Worm (Caenorhabditis elegans) whole organism, L4 larva: ENCODE results near the gene W08F4.1.

ENCODE experiments used
- F37D6.2 ChIP-seq: sonication (generic microtip); optimal IDR thresholded peaks from 2 replicates; lab custom pipeline; 2016; ENCODE audit warnings: mild to moderate bottlenecking, missing genetic modification characterization, missing compliant biosample characterization
- T20F7.1 ChIP-seq: fragments of 200-800 bp; sonication (Bioruptor generic); optimal IDR thresholded peaks from 2 replicates; lab custom pipeline; 2018; ENCODE audit warnings: mild to moderate bottlenecking, missing genetic modification characterization, missing compliant biosample characterization
- Y48G9A.11 ChIP-seq: fragments of 200-800 bp; sonication (Bioruptor generic); IDR thresholded peaks from 2 replicates; pipeline ENCODE4 v1.3.6; 2022; ENCODE audit warnings: missing genetic modification reagents, missing genetic modification characterization, missing compliant biosample characterization
- Y5F2A.4 ChIP-seq: fragments of 200-800 bp; sonication (Bioruptor generic); optimal IDR thresholded peaks from 2 replicates; lab custom pipeline; 2018; ENCODE audit warnings: mild to moderate bottlenecking, missing genetic modification characterization, missing compliant biosample characterization
- ZK337.2 ChIP-seq: fragments of 200-800 bp; sonication (Bioruptor generic); IDR thresholded peaks from 2 replicates; pipeline ENCODE4 v1.3.6; 2022; ENCODE audit warnings: missing genetic modification reagents, missing genetic modification characterization, missing compliant biosample characterization
- aha-1 ChIP-seq: fragments of 150-350 bp; peaks from one replicate; lab custom pipeline; 2014; ENCODE audit warnings: missing biosample characterization, missing genetic modification characterization
- aly-2 ChIP-seq: sonication (generic microtip); optimal IDR thresholded peaks from 2 replicates; lab custom pipeline; 2018; ENCODE audit warnings: missing biosample characterization, missing genetic modification characterization
- ceh-20 ChIP-seq: fragments of 200-800 bp; sonication (Bioruptor generic); IDR thresholded peaks from 2 replicates; pipeline ENCODE4 v1.3.6; 2022; ENCODE audit warnings: missing genetic modification reagents, missing genetic modification characterization, missing compliant biosample characterization
- ceh-28 ChIP-seq: fragments of 150-350 bp; optimal IDR thresholded peaks from 2 replicates; lab custom pipeline; 2014; ENCODE audit warnings: missing biosample characterization, missing genetic modification reagents, missing genetic modification characterization
- ceh-32 ChIP-seq: sonication (generic microtip); optimal IDR thresholded peaks from 2 replicates; lab custom pipeline; 2016; ENCODE audit warnings: mild to moderate bottlenecking, missing genetic modification characterization, missing compliant biosample characterization; ENCODE audit not compliant: poor library complexity
- daf-12 ChIP-seq: fragments of 150-350 bp; optimal IDR thresholded peaks from 2 replicates; lab custom pipeline; 2014; ENCODE audit warnings: missing biosample characterization, missing genetic modification reagents, missing genetic modification characterization
- daf-16 ChIP-seq, 3 experiments: sonication (generic microtip); optimal IDR thresholded peaks; 2 replicates each; lab custom pipeline; 2016 to 2017; ENCODE audit warnings: missing genetic modification characterization in 3 of 3, missing genetic modification reagents in 3 of 3, mild to moderate bottlenecking in 2 of 3, missing compliant biosample characterization in 2 of 3, missing biosample characterization in 1 of 3, moderate library complexity in 1 of 3
- daf-19 ChIP-seq: fragments of 200-800 bp; sonication (Bioruptor generic); conservative IDR thresholded peaks from 2 replicates; pipeline ENCODE4 v1.3.6; 2022; ENCODE audit warnings: missing genetic modification characterization, missing compliant biosample characterization
- daf-8 ChIP-seq: fragments of 200-800 bp; sonication (Bioruptor generic); IDR thresholded peaks from 2 replicates; pipeline ENCODE4 v1.3.6; 2022; ENCODE audit warnings: missing genetic modification characterization, missing compliant biosample characterization
- dmd-6 ChIP-seq: fragments of 200-800 bp; sonication (Bioruptor generic); IDR thresholded peaks from 2 replicates; pipeline ENCODE4 v1.3.6; 2022; ENCODE audit warnings: missing genetic modification reagents, missing genetic modification characterization, missing compliant biosample characterization
- dpl-1 ChIP-seq: fragments of 150-350 bp; optimal IDR thresholded peaks from 2 replicates; lab custom pipeline; 2014; ENCODE audit warnings: missing biosample characterization, missing genetic modification reagents, missing genetic modification characterization
- dve-1 ChIP-seq: sonication (generic microtip); optimal IDR thresholded peaks from 2 replicates; lab custom pipeline; 2017; ENCODE audit warnings: antibody characterized with exemption, mild to moderate bottlenecking, missing genetic modification characterization, missing compliant biosample characterization; ENCODE audit not compliant: insufficient read depth
- egl-43 ChIP-seq: fragments of 200-800 bp; sonication (Bioruptor generic); IDR thresholded peaks from 2 replicates; pipeline ENCODE4 v1.3.6; 2022; ENCODE audit warnings: missing genetic modification reagents, missing genetic modification characterization, missing compliant biosample characterization
- gei-8 ChIP-seq: fragments of 200-800 bp; sonication (Bioruptor generic); optimal IDR thresholded peaks from 2 replicates; lab custom pipeline; 2018; ENCODE audit warnings: mild to moderate bottlenecking, missing genetic modification characterization, missing compliant biosample characterization
- hlh-11 ChIP-seq: fragments of 200-800 bp; sonication (Bioruptor generic); optimal IDR thresholded peaks from 2 replicates; lab custom pipeline; 2018; ENCODE audit warnings: mild to moderate bottlenecking, missing genetic modification characterization, missing compliant biosample characterization
- hlh-30 ChIP-seq: sonication (generic microtip); optimal IDR thresholded peaks from 2 replicates; lab custom pipeline; 2017; ENCODE audit warnings: antibody characterized with exemption, mild to moderate bottlenecking, missing genetic modification characterization, missing compliant biosample characterization; ENCODE audit not compliant: insufficient read depth
- hmg-1.1 ChIP-seq: fragments of 200-800 bp; sonication (Bioruptor generic); IDR thresholded peaks from 2 replicates; pipeline ENCODE4 v1.3.6; 2022; ENCODE audit warnings: missing genetic modification reagents, missing genetic modification characterization, missing compliant biosample characterization
- madf-9 ChIP-seq: fragments of 200-800 bp; sonication (Bioruptor generic); conservative IDR thresholded peaks from 2 replicates; pipeline ENCODE4 v1.3.6; 2022; ENCODE audit warnings: missing genetic modification reagents, missing genetic modification characterization, missing compliant biosample characterization
- mdl-1 ChIP-seq, 2 experiments: fragments of 150-350 bp in 1 of 2; sonication (generic microtip) in 1 of 2; optimal IDR thresholded peaks; 2 replicates each; lab custom pipeline; 2014 to 2017; ENCODE audit warnings: missing biosample characterization in 2 of 2, missing genetic modification characterization in 2 of 2
- mep-1 ChIP-seq: fragments of 150-350 bp; sonication (generic microtip); optimal IDR thresholded peaks from 3 replicates; lab custom pipeline; 2014; ENCODE audit warnings: missing biosample characterization, missing genetic modification characterization
- mes-2 ChIP-seq: sonication (generic microtip); optimal IDR thresholded peaks from 2 replicates; lab custom pipeline; 2016; ENCODE audit warnings: missing genotype, mild to moderate bottlenecking, missing genetic modification characterization, missing compliant biosample characterization; ENCODE audit not compliant: poor library complexity, severe bottlenecking
- mxl-3 ChIP-seq: fragments of 200-800 bp; sonication (Bioruptor generic); optimal IDR thresholded peaks from 2 replicates; lab custom pipeline; 2018; ENCODE audit warnings: mild to moderate bottlenecking, missing genetic modification characterization, missing compliant biosample characterization
- nhr-28 ChIP-seq: fragments of 150-350 bp; optimal IDR thresholded peaks from 2 replicates; lab custom pipeline; 2014; ENCODE audit warnings: missing biosample characterization, missing genetic modification characterization
- nhr-48 ChIP-seq: sonication (generic microtip); optimal IDR thresholded peaks from 2 replicates; lab custom pipeline; 2016; ENCODE audit warnings: mild to moderate bottlenecking, missing genetic modification characterization, missing compliant biosample characterization
- pha-4 ChIP-seq, 2 experiments: fragments of 150-350 bp in 1 of 2; fragments of 200-800 bp in 1 of 2; sonication (Bioruptor generic) in 1 of 2; IDR thresholded peaks in 1 of 2; optimal IDR thresholded peaks in 1 of 2; 2 replicates each; pipeline versions ENCODE4 v1.3.6 to Lab custom; 2014 to 2022; ENCODE audit warnings: missing genetic modification characterization in 2 of 2, missing genetic modification reagents in 2 of 2, missing biosample characterization in 1 of 2, missing compliant biosample characterization in 1 of 2
- rbr-2 ChIP-seq: sonication (generic microtip); optimal IDR thresholded peaks from 2 replicates; lab custom pipeline; 2016; ENCODE audit warnings: missing genotype, missing genetic modification characterization, missing compliant biosample characterization
- saeg-2 ChIP-seq: fragments of 200-800 bp; sonication (Bioruptor generic); IDR thresholded peaks from 2 replicates; pipeline ENCODE4 v1.3.6; 2022; ENCODE audit warnings: missing genetic modification reagents, missing genetic modification characterization, missing compliant biosample characterization
- set-16 ChIP-seq: fragments of 200-800 bp; sonication (Bioruptor generic); IDR thresholded peaks from 2 replicates; pipeline ENCODE4 v1.3.6; 2022; ENCODE audit warnings: missing genetic modification reagents, missing genetic modification characterization, missing compliant biosample characterization
- unc-62 ChIP-seq, 3 experiments: fragments of 150-350 bp in 1 of 3; sonication (generic microtip); optimal IDR thresholded peaks in 2 of 3; peaks in 1 of 3; 1 replicate in 1 of 3; 2 replicates in 2 of 3; lab custom pipeline; 2014 to 2017; ENCODE audit warnings: missing biosample characterization in 3 of 3, missing genetic modification characterization in 3 of 3, missing genetic modification reagents in 3 of 3, missing genotype in 1 of 3
- zfp-2 ChIP-seq: sonication (generic microtip); optimal IDR thresholded peaks from 2 replicates; lab custom pipeline; 2016; ENCODE audit warnings: mild to moderate bottlenecking, missing genetic modification characterization, missing compliant biosample characterization
- zfp-3 ChIP-seq: fragments of 200-800 bp; sonication (Bioruptor generic); conservative IDR thresholded peaks from 2 replicates; pipeline ENCODE4 v1.3.6; 2022; ENCODE audit warnings: missing genetic modification reagents, missing genetic modification characterization, missing compliant biosample characterization

Gene W08F4.1

ce11 chrII:622478-622877 is 29.2 kb downstream of the W08F4.1 start:
- TF ChIP-seq zfp-2 (no peak), mes-2 (tag; lab: Kevin White, UChicago) (peak; percentile 46), dmd-6 (GFP tag; lab: Robert Waterston, UW) (peak; percentile 47; the same call in 1 of the 2 replicates), daf-16 (GFP tag; optimal IDR thresholded peaks at IDR 0.05; lab: Kevin White, UChicago) (no peak), daf-16 (tag; optimal IDR thresholded peaks at IDR 0.05; lab: Kevin White, UChicago) (peak; percentile 39), Y5F2A.4 (GFP tag; lab: Kevin White, UChicago) (no peak), zfp-3 (GFP tag; lab: Robert Waterston, UW) (no peak), madf-9 (GFP tag; lab: Robert Waterston, UW) (no peak), ceh-20 (GFP tag; lab: Robert Waterston, UW) (no peak), mep-1 (tag; lab: Kevin White, UChicago) (peak; percentile 1), F37D6.2 (tag; lab: Kevin White, UChicago) (no peak), daf-19 (GFP tag; lab: Robert Waterston, UW) (no peak), nhr-28 (peak; percentile 27), gei-8 (GFP tag; lab: Kevin White, UChicago) (no peak), unc-62 (GFP tag; optimal IDR thresholded peaks at IDR 0.05 in 1 of 2; lab: Kevin White, UChicago) (peak in 1 of 2 experiments; percentile 54), unc-62 (tag; optimal IDR thresholded peaks at IDR 0.05; lab: Kevin White, UChicago) (no peak), T20F7.1 (GFP tag; lab: Kevin White, UChicago) (no peak), hlh-11 (tag; lab: Kevin White, UChicago) (peak; percentile 29), dve-1 (tag; lab: Kevin White, UChicago) (peak; percentile 24), hmg-1.1 (GFP tag; lab: Robert Waterston, UW) (peak; percentile 65), daf-8 (GFP tag; lab: Robert Waterston, UW) (no peak), hlh-30 (tag; lab: Kevin White, UChicago) (peak; percentile 12)

ce11 chrII:624443-624842 is 31.1 kb downstream of the W08F4.1 start, which contains the start of gene T04B8.5:
TSS of gene T04B8.5 (minus strand) at chrII:624543.
- no peak for TF ChIP-seq T20F7.1 (GFP tag; lab: Kevin White, UChicago)
- TF ChIP-seq nhr-48 (tag; lab: Kevin White, UChicago), result no peak
- TF ChIP-seq aha-1 (tag; lab: Kevin White, UChicago), result peak; percentile 55
- TF ChIP-seq ceh-28 (tag; lab: Kevin White, UChicago), result no peak
- no peak for TF ChIP-seq saeg-2
- no peak for TF ChIP-seq ceh-32

- TF ChIP-seq set-16 (GFP tag; lab: Robert Waterston, UW) (peak; percentile 20; the same call in 1 of the 2 replicates), daf-16 (GFP tag; optimal IDR thresholded peaks at IDR 0.05; lab: Kevin White, UChicago) (peak in 1 of 2 experiments; percentile 42), daf-16 (tag; optimal IDR thresholded peaks at IDR 0.05; lab: Kevin White, UChicago) (no peak), pha-4 (GFP tag; IDR thresholded peaks at IDR 0.05; lab: Robert Waterston, UW) (no peak), pha-4 (tag; optimal IDR thresholded peaks at IDR 0.05; lab: Kevin White, UChicago) (peak; percentile 5), nhr-28 (peak; percentile 85), unc-62 (GFP tag; optimal IDR thresholded peaks at IDR 0.05 in 1 of 2; lab: Kevin White, UChicago) (peak in 1 of 2 experiments; percentile 5), unc-62 (tag; optimal IDR thresholded peaks at IDR 0.05; lab: Kevin White, UChicago) (no peak), dve-1 (tag; lab: Kevin White, UChicago) (peak; percentile 40), daf-12 (no peak), mdl-1 (tag; optimal IDR thresholded peaks at IDR 0.05; lab: Kevin White, UChicago) (peak in 1 of 2 experiments; percentile 17), dpl-1 (GFP tag; lab: Kevin White, UChicago) (peak; percentile 3), ZK337.2 (GFP tag; lab: Robert Waterston, UW) (0 out of 2 replicates have a peak, but pooled peaks have one; percentile 2), hlh-30 (tag; lab: Kevin White, UChicago) (peak; percentile 65), rbr-2 (tag; lab: Kevin White, UChicago) (peak; percentile 34), aly-2 (tag; lab: Kevin White, UChicago) (no peak), daf-8 (GFP tag; lab: Robert Waterston, UW) (no peak), zfp-3 (GFP tag; lab: Robert Waterston, UW) (no peak), hlh-11 (tag; lab: Kevin White, UChicago) (peak; percentile 66), Y48G9A.11 (GFP tag; lab: Robert Waterston, UW) (no peak), mxl-3 (GFP tag; lab: Kevin White, UChicago) (peak; percentile 50), hmg-1.1 (GFP tag; lab: Robert Waterston, UW) (0 out of 2 replicates have a peak, but pooled peaks have one; percentile 38), egl-43 (no peak)
Observed at ce11 chrII:625926-626325, 32.6 kb downstream of the W08F4.1 start.
